Worm (Caenorhabditis elegans) whole organism, young adult: ENCODE measurements around the gene C28H8.2.

Experiments used
- F22D6.2 ChIP-seq: sonication (generic microtip); optimal IDR thresholded peaks from 2 replicates; lab custom pipeline; 2016; ENCODE audit warnings: mild to moderate bottlenecking, missing genetic modification characterization, missing compliant biosample characterization
- atf-7 ChIP-seq: sonication (generic microtip); optimal IDR thresholded peaks from 2 replicates; lab custom pipeline; 2017; ENCODE audit warnings: mild to moderate bottlenecking, missing genetic modification characterization, missing compliant biosample characterization
- ceh-100 ChIP-seq: fragments of 200-800 bp; sonication (Bioruptor generic); IDR thresholded peaks from 2 replicates; pipeline ENCODE4 v1.3.6; 2022; ENCODE audit warnings: missing genetic modification reagents, missing genetic modification characterization, missing compliant biosample characterization
- egrh-3 ChIP-seq: fragments of 200-800 bp; sonication (Bioruptor generic); IDR thresholded peaks from 2 replicates; pipeline ENCODE4 v1.3.6; 2022; ENCODE audit warnings: missing genetic modification reagents, missing genetic modification characterization, missing compliant biosample characterization
- lin-40 ChIP-seq: sonication (generic microtip); optimal IDR thresholded peaks from 2 replicates; lab custom pipeline; 2016; ENCODE audit warnings: missing genetic modification characterization, mild to moderate bottlenecking, missing compliant biosample characterization, missing genotype, missing genetic modification reagents
- rec-8 ChIP-seq, 2 experiments: sonication (generic microtip); optimal IDR thresholded peaks; 2 replicates each; lab custom pipeline; 2016; ENCODE audit warnings: mild to moderate bottlenecking in 2 of 2, missing genetic modification characterization in 2 of 2, missing genetic modification reagents in 2 of 2, missing genotype in 2 of 2, missing biosample characterization in 1 of 2, missing compliant biosample characterization in 1 of 2, moderate library complexity in 1 of 2
- rpc-1 ChIP-seq, 2 experiments: fragments of 150-350 bp in 1 of 2; sonication (generic microtip) in 1 of 2; optimal IDR thresholded peaks; 2 replicates each; lab custom pipeline; 2014 to 2018; ENCODE audit warnings: missing biosample characterization in 1 of 2, missing genetic modification characterization in 1 of 2, missing genetic modification reagents in 1 of 2, missing genotype in 1 of 2

DNA sequence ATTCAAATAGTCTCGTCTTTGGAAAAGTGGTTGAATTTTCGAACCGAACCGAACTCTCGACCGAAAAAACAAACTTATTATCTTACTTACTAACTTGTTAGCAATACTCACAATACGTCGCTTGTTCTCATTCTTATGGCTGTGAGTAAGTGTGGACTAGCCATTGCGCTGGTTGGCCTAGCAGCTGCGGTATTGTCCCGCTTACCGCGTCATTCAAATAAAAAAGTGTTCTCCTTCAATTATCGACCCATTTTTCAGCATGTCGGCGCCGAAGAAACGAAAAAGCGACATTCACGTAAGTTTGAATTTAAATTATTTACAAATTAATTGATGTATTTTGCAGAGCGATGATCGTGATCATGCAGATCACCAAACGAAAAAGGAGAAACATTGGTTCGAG, 38.9 kb downstream of the C28H8.2 start:
- TF ChIP-seq atf-7, result no peak
- TF ChIP-seq rpc-1 (optimal IDR thresholded peaks at IDR 0.05; lab: Kevin White, UChicago), result no peak
- no peak for TF ChIP-seq rpc-1 (tag; optimal IDR thresholded peaks at IDR 0.05; lab: Kevin White, UChicago)
- TF ChIP-seq rec-8 (tag; optimal IDR thresholded peaks at IDR 0.05; lab: Kevin White, UChicago), result no peak
- no peak for TF ChIP-seq ceh-100
- TF ChIP-seq lin-40 (tag; lab: Kevin White, UChicago), result no peak
- no peak for TF ChIP-seq F22D6.2
- no peak for TF ChIP-seq egrh-3 (GFP tag; lab: Robert Waterston, UW)
